Worm (Caenorhabditis elegans): ENCODE results near the gene fbxb-114.
A peak's percentile ranks its signal among the peaks of the same experiment; 100 is the strongest.

fbxb-114 gene

ce11 chrX:16961387-16961786 is 39.8 kb downstream of the fbxb-114 start (continued):
- TF ChIP-seq ama-1 (optimal IDR thresholded peaks at IDR 0.05) (no peak), ama-1 (GFP tag; optimal IDR thresholded peaks at IDR 0.05) (no peak), bed-2 (GFP tag; IDR thresholded peaks at IDR 0.05) (no peak), hrde-1 (tag; optimal IDR thresholded peaks at IDR 0.05; ENCODE audit: borderline replicate concordance) (no peak), hsf-1 (GFP tag; IDR thresholded peaks at IDR 0.05) (0 out of 2 replicates have a peak, but pooled peaks have one; percentile 42), ceh-27 (GFP tag; optimal IDR thresholded peaks at IDR 0.05) (peak; percentile 92), gei-17 (GFP tag; optimal IDR thresholded peaks at IDR 0.05) (peak; percentile 58), C17E4.6 (GFP tag; IDR thresholded peaks at IDR 0.05) (no peak), snpc-4 (GFP tag; optimal IDR thresholded peaks at IDR 0.05) (no peak), snpc-4 (tag; optimal IDR thresholded peaks at IDR 0.05) (peak in 3 of 4 experiments; percentile 29 to 70 (median 51)), repo-1 (tag; optimal IDR thresholded peaks at IDR 0.05) (no peak), D2030.7 (GFP tag; IDR thresholded peaks at IDR 0.05) (no peak), cebp-1 (GFP tag; IDR thresholded peaks at IDR 0.05) (0 out of 2 replicates have a peak, but pooled peaks have one; percentile 39), cebp-1 (tag; optimal IDR thresholded peaks at IDR 0.05) (peak; percentile 82), dpl-1 (GFP tag; optimal IDR thresholded peaks at IDR 0.05) (no peak), ztf-22 (GFP tag; optimal IDR thresholded peaks at IDR 0.05) (peak; percentile 1), nhr-90 (tag; optimal IDR thresholded peaks at IDR 0.05) (no peak), let-607 (tag; optimal IDR thresholded peaks at IDR 0.05) (peak in 1 of 2 experiments; percentile 31), ceh-91 (GFP tag; IDR thresholded peaks at IDR 0.05) (no peak), ztf-6 (GFP tag; IDR thresholded peaks at IDR 0.05) (0 out of 2 replicates have a peak, but pooled peaks have one; percentile 63), snpc-3.4 (tag; optimal IDR thresholded peaks at IDR 0.05) (no peak), hlh-12 (tag; optimal IDR thresholded peaks at IDR 0.05) (no peak), hmg-1.2 (GFP tag; IDR thresholded peaks at IDR 0.05) (peak; percentile 92), nfya-1 (tag; optimal IDR thresholded peaks at IDR 0.05; ENCODE audit: borderline replicate concordance, insufficient read depth) (no peak), nhr-80 (tag; optimal IDR thresholded peaks at IDR 0.05) (peak; percentile 66), Y53G8AR.9 (GFP tag; conservative IDR thresholded peaks at IDR 0.05) (no peak), athp-1 (tag; optimal IDR thresholded peaks at IDR 0.05) (no peak), madf-3 (GFP tag; IDR thresholded peaks at IDR 0.05) (0 out of 2 replicates have a peak, but pooled peaks have one; percentile 39), egl-18 (GFP tag; IDR thresholded peaks at IDR 0.05) (no peak), Y53F4B.3 (GFP tag; IDR thresholded peaks at IDR 0.05) (no peak), hmg-20 (GFP tag; IDR thresholded peaks at IDR 0.05) (no peak), lin-35 (GFP tag; optimal IDR thresholded peaks at IDR 0.05) (peak in 1 of 3 experiments; percentile 55), ztf-28 (GFP tag; IDR thresholded peaks at IDR 0.05) (no peak), attf-6 (GFP tag; IDR thresholded peaks at IDR 0.05) (no peak), mel-28 (tag; optimal IDR thresholded peaks at IDR 0.05; ENCODE audit: borderline replicate concordance) (no peak), nfyb-1 (GFP tag; IDR thresholded peaks at IDR 0.05) (peak; percentile 55; the same call in 1 of the 2 replicates), lin-54 (GFP tag; optimal IDR thresholded peaks at IDR 0.05) (peak; percentile 4), B0336.3 (GFP tag; IDR thresholded peaks at IDR 0.05) (no peak; the same call in none of the 2 replicates), atf-7 (tag; optimal IDR thresholded peaks at IDR 0.05) (peak; percentile 45), ceh-100 (GFP tag; IDR thresholded peaks at IDR 0.05) (no peak), lin-26 (GFP tag; IDR thresholded peaks at IDR 0.05) (0 out of 2 replicates have a peak, but pooled peaks have one; percentile 39), T07F8.4 (tag; optimal IDR thresholded peaks at IDR 0.05) (no peak), sea-2 (GFP tag; IDR thresholded peaks at IDR 0.05) (no peak), aptf-2 (GFP tag; conservative IDR thresholded peaks at IDR 0.05) (no peak), F39B2.1 (GFP tag; IDR thresholded peaks at IDR 0.05) (no peak), pbrm-1 (GFP tag; IDR thresholded peaks at IDR 0.05) (peak; percentile 83), Y67H2A.10 (GFP tag; conservative IDR thresholded peaks at IDR 0.05) (0 out of 2 replicates have a peak, but pooled peaks have one; percentile 61), him-1 (tag; optimal IDR thresholded peaks at IDR 0.05) (no peak), nhr-27 (tag; optimal IDR thresholded peaks at IDR 0.05) (no peak)

All from whole organism, young adult.